Worm (Caenorhabditis elegans) whole organism, mixed stage, embryonic: ENCODE measurements around the gene rft-1.

ENCODE experiments used
- ceh-83 ChIP-seq: fragments of 200-800 bp; sonication (Bioruptor generic); optimal IDR thresholded peaks from 2 replicates; lab custom pipeline; 2018; ENCODE audit warnings: mild to moderate bottlenecking, missing genetic modification characterization, missing compliant biosample characterization
- cnd-1 ChIP-seq: fragments of 200-800 bp; sonication (Bioruptor generic); optimal IDR thresholded peaks from 2 replicates; lab custom pipeline; 2018; ENCODE audit warnings: mild to moderate bottlenecking, missing genetic modification characterization, missing compliant biosample characterization
- flh-1 ChIP-seq: fragments of 200-800 bp; sonication (Bioruptor generic); optimal IDR thresholded peaks from 2 replicates; lab custom pipeline; 2018; ENCODE audit warnings: mild to moderate bottlenecking, missing genetic modification characterization, moderate library complexity, missing compliant biosample characterization
- nhr-237 ChIP-seq: fragments of 150-350 bp; optimal IDR thresholded peaks from 2 replicates; lab custom pipeline; 2014; ENCODE audit warnings: missing biosample characterization, missing genetic modification characterization
- nhr-28 ChIP-seq: fragments of 150-350 bp; optimal IDR thresholded peaks from 2 replicates; lab custom pipeline; 2014; ENCODE audit warnings: missing biosample characterization, missing genetic modification characterization
- nhr-76 ChIP-seq: sonication (generic microtip); optimal IDR thresholded peaks from 2 replicates; lab custom pipeline; 2017; ENCODE audit warnings: missing biosample characterization, missing genetic modification characterization
- snpc-4 ChIP-seq: fragments of 150-350 bp; optimal IDR thresholded peaks from 2 replicates; lab custom pipeline; 2014; ENCODE audit warnings: missing biosample characterization, missing genetic modification characterization
- unc-39 ChIP-seq: fragments of 150-350 bp; optimal IDR thresholded peaks from 2 replicates; lab custom pipeline; 2014; ENCODE audit warnings: missing biosample characterization, missing genetic modification characterization
- unc-62 ChIP-seq: fragments of 150-350 bp; optimal IDR thresholded peaks from 2 replicates; lab custom pipeline; 2014; ENCODE audit warnings: missing biosample characterization, missing genetic modification reagents, missing genetic modification characterization

- TF ChIP-seq unc-62 (GFP tag; lab: Kevin White, UChicago) (no peak), ceh-83 (GFP tag; lab: Kevin White, UChicago) (no peak), flh-1 (GFP tag; lab: Kevin White, UChicago) (no peak), nhr-76 (tag; lab: Kevin White, UChicago) (no peak), unc-39 (tag; lab: Kevin White, UChicago) (no peak), nhr-28 (tag; lab: Kevin White, UChicago) (no peak), cnd-1 (tag; lab: Kevin White, UChicago) (no peak), snpc-4 (tag; lab: Kevin White, UChicago) (no peak), nhr-237 (no peak)
Observed at ce11 chrV:4423087-4423486, 19.9 kb downstream of the rft-1 start.
